Worm (Caenorhabditis elegans) whole organism, L4 larva: ENCODE measurements around the gene W06F12.3.

Source experiments
- F10B5.3 ChIP-seq: sonication (generic microtip); optimal IDR thresholded peaks from 2 replicates; lab custom pipeline; 2016; ENCODE audit warnings: mild to moderate bottlenecking, missing genetic modification characterization, missing compliant biosample characterization
- F26F4.8 ChIP-seq: fragments of 200-800 bp; sonication (Bioruptor generic); conservative IDR thresholded peaks from 2 replicates; pipeline ENCODE4 v1.3.6; 2022; ENCODE audit warnings: missing genetic modification characterization, missing compliant biosample characterization
- F37D6.2 ChIP-seq: sonication (generic microtip); optimal IDR thresholded peaks from 2 replicates; lab custom pipeline; 2016; ENCODE audit warnings: mild to moderate bottlenecking, missing genetic modification characterization, missing compliant biosample characterization
- T26A8.4 ChIP-seq: fragments of 200-800 bp; sonication (Bioruptor generic); IDR thresholded peaks from 2 replicates; pipeline ENCODE4 v1.3.6; 2022; ENCODE audit warnings: missing genetic modification characterization, missing compliant biosample characterization
- Y48G9A.11 ChIP-seq: fragments of 200-800 bp; sonication (Bioruptor generic); IDR thresholded peaks from 2 replicates; pipeline ENCODE4 v1.3.6; 2022; ENCODE audit warnings: missing genetic modification reagents, missing genetic modification characterization, missing compliant biosample characterization
- aha-1 ChIP-seq: fragments of 150-350 bp; peaks from one replicate; lab custom pipeline; 2014; ENCODE audit warnings: missing biosample characterization, missing genetic modification characterization
- arid-1 ChIP-seq: fragments of 200-800 bp; sonication (Bioruptor generic); conservative IDR thresholded peaks from 2 replicates; pipeline ENCODE4 v1.3.6; 2022; ENCODE audit warnings: missing genetic modification reagents, missing genetic modification characterization, missing compliant biosample characterization
- ceh-44 ChIP-seq: fragments of 200-800 bp; sonication (Bioruptor generic); IDR thresholded peaks from 2 replicates; pipeline ENCODE4 v1.3.6; 2022; ENCODE audit warnings: missing genetic modification reagents, missing genetic modification characterization, missing compliant biosample characterization
- ceh-62 ChIP-seq: sonication (generic microtip); optimal IDR thresholded peaks from 2 replicates; lab custom pipeline; 2017; ENCODE audit warnings: missing biosample characterization, missing genetic modification characterization
- ces-1 ChIP-seq: fragments of 150-350 bp; sonication (generic microtip); optimal IDR thresholded peaks from 4 replicates; lab custom pipeline; 2014; ENCODE audit warnings: missing biosample characterization, missing genetic modification reagents, missing genetic modification characterization
- ctbp-1 ChIP-seq: fragments of 200-800 bp; sonication (Bioruptor generic); IDR thresholded peaks from 2 replicates; pipeline ENCODE4 v1.3.6; 2022; ENCODE audit warnings: missing genetic modification reagents, missing genetic modification characterization, missing compliant biosample characterization
- daf-12 ChIP-seq: fragments of 150-350 bp; optimal IDR thresholded peaks from 2 replicates; lab custom pipeline; 2014; ENCODE audit warnings: missing biosample characterization, missing genetic modification reagents, missing genetic modification characterization
- daf-16 ChIP-seq, 3 experiments: sonication (generic microtip); optimal IDR thresholded peaks; 2 replicates each; lab custom pipeline; 2016 to 2017; ENCODE audit warnings: missing genetic modification characterization in 3 of 3, missing genetic modification reagents in 3 of 3, mild to moderate bottlenecking in 2 of 3, missing compliant biosample characterization in 2 of 3, missing biosample characterization in 1 of 3, moderate library complexity in 1 of 3
- daf-19 ChIP-seq: fragments of 200-800 bp; sonication (Bioruptor generic); conservative IDR thresholded peaks from 2 replicates; pipeline ENCODE4 v1.3.6; 2022; ENCODE audit warnings: missing genetic modification characterization, missing compliant biosample characterization
- dmd-8 ChIP-seq: fragments of 200-800 bp; sonication (Bioruptor generic); IDR thresholded peaks from 2 replicates; pipeline ENCODE4 v1.3.6; 2022; ENCODE audit warnings: missing genetic modification characterization, missing compliant biosample characterization
- dpl-1 ChIP-seq: fragments of 150-350 bp; optimal IDR thresholded peaks from 2 replicates; lab custom pipeline; 2014; ENCODE audit warnings: missing biosample characterization, missing genetic modification reagents, missing genetic modification characterization
- duxl-1 ChIP-seq: sonication (generic microtip); optimal IDR thresholded peaks from 2 replicates; lab custom pipeline; 2016; ENCODE audit warnings: mild to moderate bottlenecking, missing genetic modification characterization, moderate library complexity, missing compliant biosample characterization; ENCODE audit not compliant: poor library complexity
- egl-27 ChIP-seq: sonication (generic microtip); optimal IDR thresholded peaks from 3 replicates; lab custom pipeline; 2017; ENCODE audit warnings: missing biosample characterization, missing genetic modification reagents, missing genetic modification characterization
- hlh-11 ChIP-seq: fragments of 200-800 bp; sonication (Bioruptor generic); optimal IDR thresholded peaks from 2 replicates; lab custom pipeline; 2018; ENCODE audit warnings: mild to moderate bottlenecking, missing genetic modification characterization, missing compliant biosample characterization
- hlh-30 ChIP-seq: sonication (generic microtip); optimal IDR thresholded peaks from 2 replicates; lab custom pipeline; 2017; ENCODE audit warnings: antibody characterized with exemption, mild to moderate bottlenecking, missing genetic modification characterization, missing compliant biosample characterization; ENCODE audit not compliant: insufficient read depth
- hmg-1.1 ChIP-seq: fragments of 200-800 bp; sonication (Bioruptor generic); IDR thresholded peaks from 2 replicates; pipeline ENCODE4 v1.3.6; 2022; ENCODE audit warnings: missing genetic modification reagents, missing genetic modification characterization, missing compliant biosample characterization
- lin-13 ChIP-seq: fragments of 150-350 bp; optimal IDR thresholded peaks from 2 replicates; lab custom pipeline; 2014; ENCODE audit warnings: missing biosample characterization, missing genetic modification reagents, missing genetic modification characterization
- lin-39 ChIP-seq: fragments of 150-350 bp; optimal IDR thresholded peaks from 2 replicates; lab custom pipeline; 2014; ENCODE audit warnings: missing biosample characterization, missing genetic modification reagents, missing genetic modification characterization
- lir-3 ChIP-seq: sonication (generic microtip); optimal IDR thresholded peaks from 2 replicates; lab custom pipeline; 2016; ENCODE audit warnings: mild to moderate bottlenecking, missing genetic modification characterization, missing compliant biosample characterization
- lsy-2 ChIP-seq, 2 experiments: fragments of 150-350 bp in 1 of 2; sonication (generic microtip) in 1 of 2; optimal IDR thresholded peaks; 2 replicates each; lab custom pipeline; 2014 to 2017; ENCODE audit warnings: missing biosample characterization in 2 of 2, missing genetic modification characterization in 2 of 2
- madf-5 ChIP-seq, 2 experiments: fragments of 200-800 bp; sonication (Bioruptor generic); IDR thresholded peaks; 2 replicates each; pipeline ENCODE4 v1.3.6; 2022; ENCODE audit warnings: missing compliant biosample characterization in 2 of 2, missing genetic modification characterization in 2 of 2
- mdt-29 ChIP-seq: fragments of 200-800 bp; sonication (Bioruptor generic); IDR thresholded peaks from 2 replicates; pipeline ENCODE4 v1.3.6; 2022; ENCODE audit warnings: missing genetic modification reagents, missing genetic modification characterization, missing compliant biosample characterization
- mep-1 ChIP-seq: fragments of 150-350 bp; sonication (generic microtip); optimal IDR thresholded peaks from 3 replicates; lab custom pipeline; 2014; ENCODE audit warnings: missing biosample characterization, missing genetic modification characterization
- nhr-10 ChIP-seq: fragments of 150-350 bp; optimal IDR thresholded peaks from 2 replicates; lab custom pipeline; 2014; ENCODE audit warnings: missing biosample characterization, missing genetic modification characterization
- nhr-11 ChIP-seq: fragments of 150-350 bp; optimal IDR thresholded peaks from 2 replicates; lab custom pipeline; 2014; ENCODE audit warnings: missing biosample characterization, missing genetic modification characterization
- nhr-111 ChIP-seq: fragments of 200-800 bp; sonication (Bioruptor generic); optimal IDR thresholded peaks from 2 replicates; lab custom pipeline; 2018; ENCODE audit warnings: mild to moderate bottlenecking, missing genetic modification characterization, missing compliant biosample characterization
- nhr-25 ChIP-seq: sonication (generic microtip); optimal IDR thresholded peaks from 2 replicates; lab custom pipeline; 2017; ENCODE audit warnings: missing genetic modification characterization, mild to moderate bottlenecking, missing compliant biosample characterization, antibody characterized with exemption, moderate library complexity, borderline replicate concordance; ENCODE audit not compliant: insufficient read depth
- nhr-41 ChIP-seq: fragments of 200-800 bp; sonication (Bioruptor generic); IDR thresholded peaks from 2 replicates; pipeline ENCODE4 v1.3.6; 2022; ENCODE audit warnings: missing genetic modification reagents, missing genetic modification characterization, missing compliant biosample characterization
- nhr-48 ChIP-seq: sonication (generic microtip); optimal IDR thresholded peaks from 2 replicates; lab custom pipeline; 2016; ENCODE audit warnings: mild to moderate bottlenecking, missing genetic modification characterization, missing compliant biosample characterization
- pha-4 ChIP-seq, 2 experiments: fragments of 150-350 bp in 1 of 2; fragments of 200-800 bp in 1 of 2; sonication (Bioruptor generic) in 1 of 2; IDR thresholded peaks in 1 of 2; optimal IDR thresholded peaks in 1 of 2; 2 replicates each; pipeline versions ENCODE4 v1.3.6 to Lab custom; 2014 to 2022; ENCODE audit warnings: missing genetic modification characterization in 2 of 2, missing genetic modification reagents in 2 of 2, missing biosample characterization in 1 of 2, missing compliant biosample characterization in 1 of 2
- rbr-2 ChIP-seq: sonication (generic microtip); optimal IDR thresholded peaks from 2 replicates; lab custom pipeline; 2016; ENCODE audit warnings: missing genotype, missing genetic modification characterization, missing compliant biosample characterization
- set-16 ChIP-seq: fragments of 200-800 bp; sonication (Bioruptor generic); IDR thresholded peaks from 2 replicates; pipeline ENCODE4 v1.3.6; 2022; ENCODE audit warnings: missing genetic modification reagents, missing genetic modification characterization, missing compliant biosample characterization
- skn-1 ChIP-seq: fragments of 150-350 bp; optimal IDR thresholded peaks from 2 replicates; lab custom pipeline; 2014; ENCODE audit warnings: missing biosample characterization, missing genetic modification characterization
- snpc-1.2 ChIP-seq: fragments of 200-800 bp; sonication (Bioruptor generic); IDR thresholded peaks from 2 replicates; pipeline ENCODE4 v1.3.6; 2022; ENCODE audit warnings: missing genetic modification reagents, missing genetic modification characterization, missing compliant biosample characterization
- spr-1 ChIP-seq: sonication (generic microtip); optimal IDR thresholded peaks from 2 replicates; lab custom pipeline; 2016; ENCODE audit warnings: mild to moderate bottlenecking, missing genetic modification characterization, missing compliant biosample characterization
- spr-3 ChIP-seq: fragments of 200-800 bp; sonication (Bioruptor generic); optimal IDR thresholded peaks from 2 replicates; lab custom pipeline; 2018; ENCODE audit warnings: mild to moderate bottlenecking, missing genetic modification characterization, missing compliant biosample characterization
- tag-97 ChIP-seq: fragments of 200-800 bp; sonication (Bioruptor generic); IDR thresholded peaks from 2 replicates; pipeline ENCODE4 v1.3.6; 2022; ENCODE audit warnings: missing genetic modification characterization, missing compliant biosample characterization
- tra-1 ChIP-seq: fragments of 200-800 bp; sonication (Bioruptor generic); IDR thresholded peaks from 2 replicates; pipeline ENCODE4 v1.3.6; 2022; ENCODE audit warnings: missing genetic modification reagents, missing genetic modification characterization, missing compliant biosample characterization
- unc-39 ChIP-seq: sonication (generic microtip); optimal IDR thresholded peaks from 2 replicates; lab custom pipeline; 2017; ENCODE audit warnings: missing biosample characterization, missing genetic modification characterization
- zag-1 ChIP-seq: fragments of 150-350 bp; optimal IDR thresholded peaks from 2 replicates; lab custom pipeline; 2014; ENCODE audit warnings: missing biosample characterization, missing genetic modification characterization
- zfp-2 ChIP-seq: sonication (generic microtip); optimal IDR thresholded peaks from 2 replicates; lab custom pipeline; 2016; ENCODE audit warnings: mild to moderate bottlenecking, missing genetic modification characterization, missing compliant biosample characterization
- zfp-3 ChIP-seq: fragments of 200-800 bp; sonication (Bioruptor generic); conservative IDR thresholded peaks from 2 replicates; pipeline ENCODE4 v1.3.6; 2022; ENCODE audit warnings: missing genetic modification reagents, missing genetic modification characterization, missing compliant biosample characterization
- ztf-11 ChIP-seq: fragments of 150-350 bp; optimal IDR thresholded peaks from 2 replicates; lab custom pipeline; 2014; ENCODE audit warnings: missing biosample characterization, missing genetic modification characterization

The W06F12.3 gene

DNA sequence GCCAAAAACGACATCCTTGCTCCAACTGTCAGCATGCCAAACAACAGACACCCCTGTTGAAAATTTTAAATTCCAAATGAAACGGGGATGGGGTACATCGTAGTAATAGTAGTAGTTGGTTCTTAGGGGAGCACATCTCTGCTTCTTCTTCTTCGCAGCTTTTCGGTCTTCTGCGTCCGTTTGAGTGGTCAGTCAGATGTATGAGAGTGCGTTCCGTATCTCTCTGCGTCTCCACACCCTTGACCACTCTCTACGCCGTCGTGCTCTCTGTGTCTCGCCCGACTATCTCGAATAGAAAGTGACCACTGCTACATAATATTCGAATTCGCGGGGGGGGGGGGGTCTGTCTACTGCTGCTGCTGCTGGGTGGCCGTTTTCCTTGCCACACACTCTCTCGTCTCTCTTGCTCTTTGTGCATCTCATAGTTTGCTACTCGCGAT lies 22.0 kb upstream of the W06F12.3 start (continued):
- TF ChIP-seq ces-1 = no peak
- TF ChIP-seq arid-1 (GFP tag; lab: Robert Waterston, UW) = no peak
- 0 out of 2 replicates have a peak, but pooled peaks have one; percentile 12 for TF ChIP-seq daf-19 (GFP tag; lab: Robert Waterston, UW)
- 0 out of 2 replicates have a peak, but pooled peaks have one; percentile 14 for TF ChIP-seq pha-4 (GFP tag; IDR thresholded peaks at IDR 0.05; lab: Robert Waterston, UW)
- no peak for TF ChIP-seq pha-4 (tag; optimal IDR thresholded peaks at IDR 0.05; lab: Kevin White, UChicago)
- TF ChIP-seq tra-1 (GFP tag; lab: Robert Waterston, UW) = no peak
- no peak for TF ChIP-seq madf-5 (GFP tag; IDR thresholded peaks at IDR 0.05; lab: Robert Waterston, UW)
- peak; percentile 83 for TF ChIP-seq hlh-11 (tag; lab: Kevin White, UChicago)
- peak; percentile 24 for TF ChIP-seq nhr-11 (tag; lab: Kevin White, UChicago)
- TF ChIP-seq spr-3 (GFP tag; lab: Kevin White, UChicago) = no peak
- peak; percentile 39 for TF ChIP-seq rbr-2
- peak; percentile 44; the same call in 1 of the 2 replicates for TF ChIP-seq T26A8.4 (GFP tag; lab: Robert Waterston, UW)
- TF ChIP-seq set-16 (GFP tag; lab: Robert Waterston, UW) = peak; percentile 45
- TF ChIP-seq nhr-48 = peak; percentile 36

DNA sequence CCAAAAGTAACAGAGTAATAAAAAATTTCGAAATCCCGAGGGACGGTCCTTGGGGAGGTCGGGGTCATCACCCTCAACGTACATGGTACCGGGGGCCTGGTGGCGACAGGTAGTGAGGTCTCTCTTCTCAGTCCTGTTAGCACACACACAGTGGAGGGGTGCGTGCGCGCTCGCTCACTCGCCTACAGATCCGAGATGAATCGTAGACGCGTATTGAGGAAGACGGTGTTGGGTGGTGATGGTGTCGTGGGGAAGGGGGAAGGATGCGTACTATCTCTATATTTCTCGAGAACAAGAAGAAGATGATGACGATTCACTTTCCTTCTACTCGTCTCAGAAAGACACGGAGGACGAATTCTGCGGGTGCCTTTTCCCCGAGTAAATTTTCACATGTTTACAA lies 21.0 kb upstream of the W06F12.3 start:
- TF ChIP-seq unc-39 (tag; lab: Kevin White, UChicago) = no peak
- TF ChIP-seq spr-1 (tag; lab: Kevin White, UChicago) = no peak
- no peak for TF ChIP-seq lsy-2 (tag; optimal IDR thresholded peaks at IDR 0.05; lab: Kevin White, UChicago)
- TF ChIP-seq ztf-11 (tag; lab: Kevin White, UChicago) = no peak
- no peak for TF ChIP-seq F10B5.3 (tag; lab: Kevin White, UChicago)
- no peak for TF ChIP-seq madf-5 (GFP tag; IDR thresholded peaks at IDR 0.05; lab: Robert Waterston, UW)
- TF ChIP-seq dmd-8 (GFP tag; lab: Robert Waterston, UW) = no peak
- no peak for TF ChIP-seq F37D6.2
- no peak for TF ChIP-seq dpl-1 (GFP tag; lab: Kevin White, UChicago)
- TF ChIP-seq T26A8.4 (GFP tag; lab: Robert Waterston, UW) = peak; percentile 54; the same call in 1 of the 2 replicates
- peak; percentile 27 for TF ChIP-seq hlh-30 (tag; lab: Kevin White, UChicago)
- no peak for TF ChIP-seq rbr-2
- no peak for TF ChIP-seq lir-3
- TF ChIP-seq nhr-10 (tag; lab: Kevin White, UChicago) = no peak
- no peak for TF ChIP-seq daf-16 (GFP tag; optimal IDR thresholded peaks at IDR 0.05; lab: Kevin White, UChicago)
- no peak for TF ChIP-seq daf-16 (tag; optimal IDR thresholded peaks at IDR 0.05; lab: Kevin White, UChicago)
- no peak for TF ChIP-seq egl-27
- no peak for TF ChIP-seq lin-13 (GFP tag; lab: Kevin White, UChicago)
- peak; percentile 84 for TF ChIP-seq aha-1
- no peak for TF ChIP-seq hlh-11 (tag; lab: Kevin White, UChicago)
- TF ChIP-seq lin-39 (tag; lab: Kevin White, UChicago) = no peak
- peak; percentile 57 for TF ChIP-seq set-16 (GFP tag; lab: Robert Waterston, UW)
- no peak for TF ChIP-seq F26F4.8
- TF ChIP-seq nhr-25 (tag; lab: Kevin White, UChicago) = no peak
- no peak for TF ChIP-seq zfp-2 (tag; lab: Kevin White, UChicago)
- TF ChIP-seq zfp-3 (GFP tag; lab: Robert Waterston, UW) = no peak
- TF ChIP-seq mdt-29 = no peak
- TF ChIP-seq nhr-48 = no peak
- TF ChIP-seq nhr-41 = no peak
- TF ChIP-seq skn-1 (tag; lab: Kevin White, UChicago) = no peak
- 0 out of 2 replicates have a peak, but pooled peaks have one; percentile 16 for TF ChIP-seq snpc-1.2
- TF ChIP-seq ceh-62 (tag; lab: Kevin White, UChicago) = no peak
- no peak for TF ChIP-seq duxl-1
- no peak for TF ChIP-seq tag-97 (GFP tag; lab: Robert Waterston, UW)
- TF ChIP-seq Y48G9A.11 = no peak
- peak; percentile 10 for TF ChIP-seq nhr-111 (GFP tag; lab: Kevin White, UChicago)
- TF ChIP-seq zag-1 (tag; lab: Kevin White, UChicago) = no peak
- no peak for TF ChIP-seq ceh-44 (GFP tag; lab: Robert Waterston, UW)
- no peak for TF ChIP-seq mep-1 (tag; lab: Kevin White, UChicago)
- TF ChIP-seq ctbp-1 (GFP tag; lab: Robert Waterston, UW) = no peak
- 0 out of 2 replicates have a peak, but pooled peaks have one; percentile 12 for TF ChIP-seq hmg-1.1 (GFP tag; lab: Robert Waterston, UW)
- TF ChIP-seq daf-12 (tag; lab: Kevin White, UChicago) = no peak
